Worm (Caenorhabditis elegans) whole organism, L2 larva: Measurements from ENCODE around the gene asp-2.

Experiments used
- C34F6.9 ChIP-seq: fragments of 150-350 bp; optimal IDR thresholded peaks from 2 replicates; lab custom pipeline; 2014; ENCODE audit warnings: missing biosample characterization, missing genetic modification characterization
- R02D3.7 ChIP-seq: fragments of 150-350 bp; optimal IDR thresholded peaks from 2 replicates; lab custom pipeline; 2014; ENCODE audit warnings: missing biosample characterization, missing genetic modification characterization
- Y55F3AM.14 ChIP-seq: fragments of 200-800 bp; sonication (Bioruptor generic); optimal IDR thresholded peaks from 2 replicates; lab custom pipeline; 2018; ENCODE audit warnings: mild to moderate bottlenecking, missing genetic modification characterization, missing compliant biosample characterization
- ZK546.5 ChIP-seq: sonication (generic microtip); optimal IDR thresholded peaks from 2 replicates; lab custom pipeline; 2017; ENCODE audit warnings: missing biosample characterization, missing genetic modification characterization
- alr-1 ChIP-seq: fragments of 150-350 bp; optimal IDR thresholded peaks from 2 replicates; lab custom pipeline; 2014; ENCODE audit warnings: missing biosample characterization, missing genetic modification characterization
- aly-2 ChIP-seq: fragments of 150-350 bp; optimal IDR thresholded peaks from 2 replicates; lab custom pipeline; 2014; ENCODE audit warnings: missing biosample characterization, missing genetic modification characterization
- ama-1 ChIP-seq: fragments of 150-350 bp; optimal IDR thresholded peaks from 2 replicates; lab custom pipeline; 2018; ENCODE audit warnings: inconsistent platforms
- blmp-1 ChIP-seq: sonication (generic microtip); optimal IDR thresholded peaks from 2 replicates; lab custom pipeline; 2017; ENCODE audit warnings: missing genetic modification characterization, mild to moderate bottlenecking, missing compliant biosample characterization, antibody characterized with exemption, moderate library complexity; ENCODE audit not compliant: insufficient read depth
- ceh-82 ChIP-seq: fragments of 150-350 bp; optimal IDR thresholded peaks from 2 replicates; lab custom pipeline; 2014; ENCODE audit warnings: missing biosample characterization, missing genetic modification characterization
- dmd-4 ChIP-seq: sonication (generic microtip); optimal IDR thresholded peaks from 2 replicates; lab custom pipeline; 2017; ENCODE audit warnings: missing biosample characterization, missing genetic modification characterization
- egl-27 ChIP-seq: sonication (generic microtip); optimal IDR thresholded peaks from 3 replicates; lab custom pipeline; 2017; ENCODE audit warnings: missing biosample characterization, missing genetic modification reagents, missing genetic modification characterization
- elt-3 ChIP-seq: sonication (generic microtip); optimal IDR thresholded peaks from 2 replicates; lab custom pipeline; 2017; ENCODE audit warnings: missing biosample characterization, missing genetic modification characterization
- fos-1 ChIP-seq: fragments of 150-350 bp; optimal IDR thresholded peaks from 2 replicates; lab custom pipeline; 2014; ENCODE audit warnings: missing biosample characterization, missing genetic modification characterization
- lin-11 ChIP-seq: fragments of 150-350 bp; sonication (generic microtip); optimal IDR thresholded peaks from 2 replicates; lab custom pipeline; 2014; ENCODE audit warnings: missing biosample characterization, missing genetic modification characterization, inconsistent platforms, mixed read lengths
- lin-13 ChIP-seq: fragments of 150-350 bp; optimal IDR thresholded peaks from 2 replicates; lab custom pipeline; 2014; ENCODE audit warnings: missing biosample characterization, missing genetic modification reagents, missing genetic modification characterization
- lin-39 ChIP-seq: fragments of 150-350 bp; optimal IDR thresholded peaks from 2 replicates; lab custom pipeline; 2014; ENCODE audit warnings: missing biosample characterization, missing genetic modification reagents, missing genetic modification characterization
- mab-5 ChIP-seq: fragments of 150-350 bp; optimal IDR thresholded peaks from 2 replicates; lab custom pipeline; 2014; ENCODE audit warnings: missing biosample characterization, missing genetic modification characterization
- mbf-1 ChIP-seq: sonication (generic microtip); optimal IDR thresholded peaks from 2 replicates; lab custom pipeline; 2017; ENCODE audit warnings: missing biosample characterization, missing genetic modification characterization
- mdl-1 ChIP-seq, 2 experiments: fragments of 150-350 bp in 1 of 2; sonication (generic microtip) in 1 of 2; optimal IDR thresholded peaks; 2 replicates each; lab custom pipeline; 2017; ENCODE audit warnings: missing biosample characterization in 2 of 2, missing genetic modification characterization in 2 of 2
- nhr-10 ChIP-seq: sonication (generic microtip); optimal IDR thresholded peaks from 2 replicates; lab custom pipeline; 2017; ENCODE audit warnings: missing biosample characterization, missing genetic modification characterization
- nhr-11 ChIP-seq: fragments of 150-350 bp; optimal IDR thresholded peaks from 2 replicates; lab custom pipeline; 2014; ENCODE audit warnings: missing biosample characterization, missing genetic modification characterization
- nhr-12 ChIP-seq: fragments of 150-350 bp; optimal IDR thresholded peaks from 2 replicates; lab custom pipeline; 2014; ENCODE audit warnings: missing biosample characterization, missing genetic modification characterization
- nhr-129 ChIP-seq: fragments of 150-350 bp; optimal IDR thresholded peaks from 2 replicates; lab custom pipeline; 2014; ENCODE audit warnings: missing biosample characterization, missing genetic modification characterization
- nhr-21 ChIP-seq: fragments of 150-350 bp; optimal IDR thresholded peaks from 2 replicates; lab custom pipeline; 2014; ENCODE audit warnings: missing biosample characterization, missing genetic modification characterization
- nhr-23 ChIP-seq: fragments of 150-350 bp; optimal IDR thresholded peaks from 2 replicates; lab custom pipeline; 2014; ENCODE audit warnings: missing biosample characterization, missing genetic modification reagents, missing genetic modification characterization
- nhr-237 ChIP-seq: fragments of 150-350 bp; optimal IDR thresholded peaks from 2 replicates; lab custom pipeline; 2014; ENCODE audit warnings: missing biosample characterization, missing genetic modification characterization
- nhr-6 ChIP-seq: fragments of 150-350 bp; optimal IDR thresholded peaks from 2 replicates; lab custom pipeline; 2014; ENCODE audit warnings: missing biosample characterization, missing genetic modification characterization
- nhr-77 ChIP-seq: fragments of 150-350 bp; optimal IDR thresholded peaks from 2 replicates; lab custom pipeline; 2014; ENCODE audit warnings: missing biosample characterization, missing genetic modification characterization
- peb-1 ChIP-seq: fragments of 150-350 bp; optimal IDR thresholded peaks from 2 replicates; lab custom pipeline; 2014; ENCODE audit warnings: missing biosample characterization, missing genetic modification characterization
- sem-4 ChIP-seq: fragments of 150-350 bp; optimal IDR thresholded peaks from 2 replicates; lab custom pipeline; 2014; ENCODE audit warnings: missing biosample characterization, missing genetic modification reagents, missing genetic modification characterization
- skn-1 ChIP-seq: sonication (generic microtip); optimal IDR thresholded peaks from 2 replicates; lab custom pipeline; 2017; ENCODE audit warnings: missing biosample characterization, missing genetic modification characterization
- sma-3 ChIP-seq: sonication (generic microtip); optimal IDR thresholded peaks from 2 replicates; lab custom pipeline; 2016; ENCODE audit warnings: missing genetic modification reagents, missing genetic modification characterization, missing compliant biosample characterization
- sma-9 ChIP-seq, 2 experiments: fragments of 150-350 bp in 1 of 2; sonication (generic microtip) in 1 of 2; optimal IDR thresholded peaks; 2 replicates each; lab custom pipeline; 2014 to 2016; ENCODE audit warnings: missing genetic modification characterization in 2 of 2, mild to moderate bottlenecking in 1 of 2, missing biosample characterization in 1 of 2, missing compliant biosample characterization in 1 of 2, missing genetic modification reagents in 1 of 2, moderate library complexity in 1 of 2
- snpc-4 ChIP-seq: fragments of 150-350 bp; optimal IDR thresholded peaks from 2 replicates; lab custom pipeline; 2014; ENCODE audit warnings: missing biosample characterization, missing genetic modification characterization
- unc-39 ChIP-seq: fragments of 150-350 bp; optimal IDR thresholded peaks from 2 replicates; lab custom pipeline; 2014; ENCODE audit warnings: missing biosample characterization, missing genetic modification characterization
- unc-55 ChIP-seq: fragments of 150-350 bp; sonication (generic microtip); optimal IDR thresholded peaks from 3 replicates; lab custom pipeline; 2014; ENCODE audit warnings: missing biosample characterization, missing genetic modification reagents, missing genetic modification characterization
- unc-62 ChIP-seq: fragments of 150-350 bp; optimal IDR thresholded peaks from 2 replicates; lab custom pipeline; 2014; ENCODE audit warnings: missing biosample characterization, missing genetic modification reagents, missing genetic modification characterization
- zag-1 ChIP-seq: fragments of 150-350 bp; optimal IDR thresholded peaks from 2 replicates; lab custom pipeline; 2014; ENCODE audit warnings: missing biosample characterization, missing genetic modification characterization
- ztf-1 ChIP-seq: fragments of 200-800 bp; sonication (Bioruptor generic); conservative IDR thresholded peaks from 2 replicates; pipeline ENCODE4 v1.3.6; 2022; ENCODE audit warnings: missing genetic modification characterization, missing compliant biosample characterization
- ztf-11 ChIP-seq: sonication (generic microtip); optimal IDR thresholded peaks from 2 replicates; lab custom pipeline; 2017; ENCODE audit warnings: missing biosample characterization, missing genetic modification characterization
- ztf-4 ChIP-seq: fragments of 150-350 bp; optimal IDR thresholded peaks from 2 replicates; lab custom pipeline; 2014; ENCODE audit warnings: missing biosample characterization, missing genetic modification characterization

Gene asp-2

DNA sequence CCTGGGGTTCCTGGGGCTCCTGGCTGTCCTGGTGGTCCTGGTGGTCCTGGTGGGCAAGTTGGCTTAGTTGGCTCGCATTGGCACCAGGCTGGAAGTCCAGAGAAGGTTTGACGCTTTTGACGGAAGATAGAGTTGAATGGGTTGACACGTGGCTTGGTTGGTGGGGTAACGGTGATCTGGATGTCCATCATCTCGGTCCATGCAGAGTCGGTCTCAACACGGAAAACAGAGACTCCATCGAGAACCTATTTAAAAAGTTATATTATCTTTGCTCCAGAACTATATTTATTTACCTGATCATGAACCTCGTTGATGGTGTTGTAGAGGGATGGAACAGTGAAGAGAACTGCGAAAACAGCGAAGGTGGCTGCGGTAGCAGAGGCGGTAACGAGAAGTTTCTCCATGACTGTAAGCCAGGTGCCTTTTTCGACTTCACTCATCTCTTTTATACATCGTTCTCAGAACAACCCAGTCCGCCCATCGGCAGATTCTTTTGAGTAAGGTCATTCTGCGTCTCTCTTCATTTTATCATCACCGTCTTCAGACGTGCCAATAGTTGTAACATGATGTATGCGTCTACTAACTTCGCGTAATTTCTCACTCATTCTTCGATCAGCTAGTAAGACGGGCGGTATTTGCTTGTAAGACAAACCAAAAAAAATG is 42.5 kb upstream of the asp-2 start, which contains the start of gene col-144 (continued):
- no peak for TF ChIP-seq nhr-129 (tag; lab: Kevin White, UChicago)
- TF ChIP-seq lin-11 (tag; lab: Kevin White, UChicago): no peak
- no peak for TF ChIP-seq ztf-1
- TF ChIP-seq Y55F3AM.14 (GFP tag; lab: Kevin White, UChicago): no peak
- no peak for TF ChIP-seq C34F6.9 (tag; lab: Kevin White, UChicago)
- no peak for TF ChIP-seq alr-1 (tag; lab: Kevin White, UChicago)
- TF ChIP-seq ZK546.5 (tag; lab: Kevin White, UChicago): no peak
- no peak for TF ChIP-seq sem-4 (tag; lab: Kevin White, UChicago)
- TF ChIP-seq skn-1 (tag; lab: Kevin White, UChicago): no peak
- TF ChIP-seq dmd-4 (tag; lab: Kevin White, UChicago): no peak
- no peak for TF ChIP-seq ztf-11 (tag; lab: Kevin White, UChicago)
- TF ChIP-seq peb-1: no peak
- no peak for TF ChIP-seq mbf-1
- TF ChIP-seq fos-1 (tag; lab: Kevin White, UChicago): no peak
- TF ChIP-seq unc-62 (GFP tag; lab: Kevin White, UChicago): no peak
- TF ChIP-seq, all 48 proteins: peak for 7

DNA sequence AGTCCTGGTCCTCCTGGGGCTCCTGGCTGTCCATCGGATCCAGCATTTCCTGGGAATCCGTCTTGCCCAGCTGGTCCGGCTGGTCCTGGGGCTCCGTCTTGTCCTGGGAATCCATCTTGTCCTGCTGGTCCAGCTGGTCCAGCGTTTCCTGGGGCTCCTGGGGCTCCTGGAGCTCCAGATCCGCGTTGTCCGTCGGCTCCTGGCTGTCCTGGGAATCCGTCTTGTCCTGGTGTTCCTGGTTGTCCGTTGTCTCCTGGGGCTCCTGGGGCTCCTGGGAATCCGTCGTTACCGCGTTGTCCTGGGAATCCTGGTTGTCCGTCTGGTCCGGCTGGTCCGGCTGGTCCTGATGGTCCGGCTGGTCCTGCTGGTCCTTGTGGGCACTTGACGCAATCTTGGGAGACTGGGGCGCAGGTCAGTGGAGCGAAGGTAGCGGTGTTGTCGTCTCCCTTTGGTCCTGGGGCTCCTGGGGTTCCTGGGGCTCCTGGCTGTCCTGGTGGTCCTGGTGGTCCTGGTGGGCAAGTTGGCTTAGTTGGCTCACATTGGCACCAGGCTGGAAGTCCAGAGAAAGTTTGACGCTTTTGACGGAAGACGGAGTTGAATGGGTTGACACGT is 40.7 kb upstream of the asp-2 start:
- TF ChIP-seq nhr-10 (tag; lab: Kevin White, UChicago) (no peak), ceh-82 (tag; lab: Kevin White, UChicago) (no peak), ztf-11 (tag; lab: Kevin White, UChicago) (no peak), zag-1 (no peak), R02D3.7 (tag; lab: Kevin White, UChicago) (no peak), mdl-1 (tag; optimal IDR thresholded peaks at IDR 0.05; lab: Kevin White, UChicago) (no peak), lin-11 (tag; lab: Kevin White, UChicago) (no peak), elt-3 (tag; lab: Kevin White, UChicago) (no peak), ama-1 (lab: Kevin White, UChicago) (no peak), skn-1 (tag; lab: Kevin White, UChicago) (no peak), Y55F3AM.14 (GFP tag; lab: Kevin White, UChicago) (no peak), egl-27 (tag; lab: Kevin White, UChicago) (no peak), sem-4 (tag; lab: Kevin White, UChicago) (no peak), nhr-23 (tag; lab: Kevin White, UChicago) (no peak)
- TF ChIP-seq, all 48 proteins: peak for 0

DNA sequence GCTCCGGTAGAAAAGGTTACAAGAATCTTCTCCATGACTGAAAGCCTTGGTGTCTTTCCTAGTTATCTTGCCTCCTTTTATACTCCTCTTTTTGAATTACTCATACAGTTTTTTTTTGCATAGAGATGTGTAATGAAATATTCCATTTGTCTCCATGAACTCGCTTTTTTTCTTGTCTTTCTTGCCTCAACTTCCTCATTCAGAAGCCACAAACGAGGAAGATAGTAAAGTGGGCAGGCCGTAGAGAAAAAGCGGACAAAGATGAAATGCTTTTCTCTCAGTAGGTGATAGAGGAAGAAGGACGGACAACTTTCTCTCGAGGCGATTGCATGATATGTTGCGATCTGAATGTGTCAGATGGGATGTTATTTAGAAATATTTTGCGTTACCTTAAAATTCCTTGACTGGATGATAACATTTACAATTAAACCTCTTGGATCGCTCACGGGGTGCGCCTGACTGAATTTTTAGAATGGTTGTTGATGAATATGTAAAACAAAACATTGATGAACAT is 39.9 kb upstream of the asp-2 start, which contains the start of gene col-145:
col-145 (minus strand) TSS at position 51 of the 514 bp plus-strand sequence.
- no peak for TF ChIP-seq unc-39 (tag; lab: Kevin White, UChicago)
- TF ChIP-seq blmp-1 (tag; lab: Kevin White, UChicago): peak; percentile 62
- TF ChIP-seq, all 48 proteins: peak for 1

DNA sequence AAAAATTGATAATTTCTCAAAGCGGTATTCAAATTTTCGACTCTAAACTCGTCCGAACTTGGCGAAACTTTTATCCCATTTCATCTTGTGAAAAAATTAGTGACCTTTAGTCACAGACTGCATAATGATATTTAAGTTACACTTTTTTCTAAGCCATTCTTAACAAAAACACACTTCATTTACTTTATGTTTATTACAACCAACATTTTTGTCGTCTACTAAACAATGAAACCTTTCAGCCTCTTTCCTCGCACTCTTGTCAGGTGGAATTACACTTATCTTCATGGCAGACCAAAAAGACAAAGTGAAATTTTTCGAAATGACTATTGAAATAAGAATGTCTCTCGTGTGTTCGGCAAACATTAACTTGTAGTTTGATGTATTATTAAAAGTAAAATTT is 39.0 kb upstream of the asp-2 start:
- TF ChIP-seq nhr-6 (tag; lab: Kevin White, UChicago) (no peak), lin-39 (no peak), aly-2 (tag; lab: Kevin White, UChicago) (no peak), lin-13 (GFP tag; lab: Kevin White, UChicago) (peak; percentile 17), blmp-1 (tag; lab: Kevin White, UChicago) (peak; percentile 0), ceh-82 (tag; lab: Kevin White, UChicago) (no peak), nhr-237 (tag; lab: Kevin White, UChicago) (no peak), unc-39 (tag; lab: Kevin White, UChicago) (no peak), mab-5 (tag; lab: Kevin White, UChicago) (no peak), mbf-1 (no peak), ZK546.5 (tag; lab: Kevin White, UChicago) (no peak), sma-3 (GFP tag; lab: Kevin White, UChicago) (peak; percentile 14), snpc-4 (tag; lab: Kevin White, UChicago) (no peak), nhr-129 (tag; lab: Kevin White, UChicago) (no peak), fos-1 (tag; lab: Kevin White, UChicago) (no peak), ama-1 (lab: Kevin White, UChicago) (peak; percentile 93), nhr-21 (peak; percentile 28), zag-1 (no peak), unc-55 (GFP tag; lab: Kevin White, UChicago) (no peak), ztf-1 (no peak), mdl-1 (tag; optimal IDR thresholded peaks at IDR 0.05; lab: Kevin White, UChicago) (no peak), lin-11 (tag; lab: Kevin White, UChicago) (no peak), nhr-12 (tag; lab: Kevin White, UChicago) (no peak), nhr-23 (tag; lab: Kevin White, UChicago) (no peak), R02D3.7 (tag; lab: Kevin White, UChicago) (no peak), nhr-11 (no peak), sma-9 (GFP tag; optimal IDR thresholded peaks at IDR 0.05; lab: Kevin White, UChicago) (no peak), sma-9 (tag; optimal IDR thresholded peaks at IDR 0.05; lab: Kevin White, UChicago) (no peak), alr-1 (tag; lab: Kevin White, UChicago) (no peak), nhr-77 (tag; lab: Kevin White, UChicago) (no peak), ztf-11 (tag; lab: Kevin White, UChicago) (no peak), ztf-4 (tag; lab: Kevin White, UChicago) (peak; percentile 6), sem-4 (tag; lab: Kevin White, UChicago) (no peak), unc-62 (GFP tag; lab: Kevin White, UChicago) (no peak), egl-27 (tag; lab: Kevin White, UChicago) (no peak)
